Fruit fly (Drosophila melanogaster) whole organism, wandering third instar larva: Measurements from ENCODE around the gene osp.

ENCODE experiments used
- CG9705 ChIP-seq: fragments of 200-800 bp; sonication (Bioruptor generic); optimal IDR thresholded peaks from 2 replicates; lab custom pipeline; 2018; ENCODE audit warnings: missing biosample characterization, mild to moderate bottlenecking, missing genetic modification characterization
- CrebA ChIP-seq: fragments of 200-800 bp; sonication (Bioruptor generic); optimal IDR thresholded peaks from 2 replicates; lab custom pipeline; 2016; ENCODE audit warnings: missing biosample characterization, mild to moderate bottlenecking, missing genetic modification characterization, borderline replicate concordance
- Dif ChIP-seq: fragments of 200-275, 200-300 bp; sonication (Bioruptor generic); optimal IDR thresholded peaks from 2 replicates; lab custom pipeline; 2018; ENCODE audit warnings: missing biosample characterization, missing genetic modification characterization; ENCODE audit not compliant: partially characterized antibody
- GATAd ChIP-seq: sonication (Bioruptor generic); optimal IDR thresholded peaks from 2 replicates; lab custom pipeline; 2016; ENCODE audit warnings: missing biosample characterization, missing genetic modification characterization
- HLH106 ChIP-seq: fragments of 200-800 bp; optimal IDR thresholded peaks from 3 replicates; lab custom pipeline; 2019; ENCODE audit warnings: missing biosample characterization, mild to moderate bottlenecking, missing genetic modification characterization, moderate library complexity
- Hnf4 ChIP-seq: fragments of 200-800 bp; sonication (Bioruptor generic); optimal IDR thresholded peaks from 2 replicates; lab custom pipeline; 2016; ENCODE audit warnings: missing biosample characterization, mild to moderate bottlenecking, missing genetic modification characterization
- Hr78 ChIP-seq: fragments of >200 bp; optimal IDR thresholded peaks from 2 replicates; lab custom pipeline; 2017; ENCODE audit warnings: missing biosample characterization, missing genetic modification characterization
- Jra ChIP-seq: sonication (Bioruptor generic); optimal IDR thresholded peaks from 2 replicates; lab custom pipeline; 2016; ENCODE audit warnings: missing biosample characterization, missing genetic modification characterization
- Mio ChIP-seq: sonication (Bioruptor generic); optimal IDR thresholded peaks from 2 replicates; lab custom pipeline; 2016; ENCODE audit warnings: missing biosample characterization, missing genetic modification characterization
- Myc ChIP-seq: fragments of >200 bp; optimal IDR thresholded peaks from 2 replicates; lab custom pipeline; 2017
- N ChIP-seq: fragments of >200 bp; optimal IDR thresholded peaks from 2 replicates; lab custom pipeline; 2018; ENCODE audit warnings: missing biosample characterization, missing external identifiers, missing genetic modification characterization
- OdsH ChIP-seq: fragments of 200-800 bp; sonication (Bioruptor generic); optimal IDR thresholded peaks from 2 replicates; lab custom pipeline; 2016; ENCODE audit warnings: missing biosample characterization, mild to moderate bottlenecking, missing genetic modification characterization
- Rel ChIP-seq, 2 experiments: fragments of 200-800 bp; sonication (Bioruptor generic) in 1 of 2; optimal IDR thresholded peaks; 2 replicates in 1 of 2; 3 replicates in 1 of 2; lab custom pipeline; 2016 to 2019; ENCODE audit warnings: mild to moderate bottlenecking in 2 of 2, missing biosample characterization in 2 of 2, missing genetic modification characterization in 2 of 2, moderate library complexity in 1 of 2
- br ChIP-seq: fragments of 200-800 bp; sonication (Bioruptor generic); optimal IDR thresholded peaks from 2 replicates; lab custom pipeline; 2016; ENCODE audit warnings: missing biosample characterization, missing genetic modification characterization
- brk ChIP-seq: fragments of 200-800 bp; sonication (Bioruptor generic); optimal IDR thresholded peaks from 2 replicates; lab custom pipeline; 2016; ENCODE audit warnings: missing biosample characterization, mild to moderate bottlenecking, missing genetic modification characterization
- dl ChIP-seq, 2 experiments: fragments of 175-275, 200-275 bp in 1 of 2; fragments of 200-275 bp in 1 of 2; sonication (Bioruptor generic); optimal IDR thresholded peaks; lab custom pipeline; 2018; ENCODE audit warnings: mild to moderate bottlenecking in 2 of 2, missing biosample characterization in 2 of 2, missing genetic modification characterization in 2 of 2, moderate library complexity in 2 of 2; ENCODE audit not compliant: partially characterized antibody in 2 of 2, insufficient read depth in 1 of 2
- dmrt93B ChIP-seq: fragments of 200-800 bp; sonication (Bioruptor generic); optimal IDR thresholded peaks from 2 replicates; lab custom pipeline; 2018; ENCODE audit warnings: missing biosample characterization, mild to moderate bottlenecking, missing genetic modification characterization
- ey ChIP-seq: fragments of 200-800 bp; sonication (Bioruptor generic); optimal IDR thresholded peaks from 2 replicates; lab custom pipeline; 2016; ENCODE audit warnings: missing biosample characterization, missing genetic modification characterization
- foxo ChIP-seq, 2 experiments: fragments of 200-800 bp; sonication (Bioruptor generic); optimal IDR thresholded peaks; 2 replicates in 1 of 2; 3 replicates in 1 of 2; lab custom pipeline; 2016 to 2017; ENCODE audit warnings: missing biosample characterization in 2 of 2, missing genetic modification characterization in 2 of 2
- fru ChIP-seq: fragments of 200-800 bp; sonication (Bioruptor generic); optimal IDR thresholded peaks from 3 replicates; lab custom pipeline; 2016; ENCODE audit warnings: missing biosample characterization, mild to moderate bottlenecking, missing genetic modification characterization
- h ChIP-seq: fragments of 200-800 bp; sonication (Bioruptor generic); optimal IDR thresholded peaks from 3 replicates; lab custom pipeline; 2016; ENCODE audit warnings: missing biosample characterization, mild to moderate bottlenecking, missing genetic modification characterization
- jim ChIP-seq: fragments of 175-275, 200-325 bp; sonication (Bioruptor generic); optimal IDR thresholded peaks from 2 replicates; lab custom pipeline; 2016; ENCODE audit warnings: missing biosample characterization, mild to moderate bottlenecking, missing genetic modification characterization
- lola ChIP-seq: fragments of >200 bp; optimal IDR thresholded peaks from 2 replicates; lab custom pipeline; 2017; ENCODE audit warnings: missing biosample characterization, missing genetic modification characterization
- pan ChIP-seq: fragments of >200 bp; optimal IDR thresholded peaks from 2 replicates; lab custom pipeline; 2017
- psq ChIP-seq: fragments of 200-800 bp; sonication (Bioruptor generic); optimal IDR thresholded peaks from 3 replicates; lab custom pipeline; 2017; ENCODE audit warnings: missing biosample characterization, mild to moderate bottlenecking, missing genetic modification characterization, moderate library complexity
- rgr ChIP-seq: fragments of 200-800 bp; sonication (Bioruptor generic); optimal IDR thresholded peaks from 3 replicates; lab custom pipeline; 2016; ENCODE audit warnings: missing biosample characterization, mild to moderate bottlenecking, missing genetic modification characterization
- sv ChIP-seq: fragments of 200-800 bp; sonication (Bioruptor generic); optimal IDR thresholded peaks from 3 replicates; lab custom pipeline; 2016; ENCODE audit warnings: missing biosample characterization, missing genetic modification characterization
- tai ChIP-seq: sonication (Bioruptor generic); optimal IDR thresholded peaks from 2 replicates; lab custom pipeline; 2016; ENCODE audit warnings: missing biosample characterization, missing genetic modification characterization
- usp ChIP-seq: fragments of >200 bp; optimal IDR thresholded peaks from 2 replicates; lab custom pipeline; 2017; ENCODE audit warnings: missing biosample characterization, missing genetic modification characterization
- woc ChIP-seq: sonication (Bioruptor generic); optimal IDR thresholded peaks from 2 replicates; lab custom pipeline; 2016; ENCODE audit warnings: missing biosample characterization, mild to moderate bottlenecking, missing genetic modification characterization

osp gene

DNA sequence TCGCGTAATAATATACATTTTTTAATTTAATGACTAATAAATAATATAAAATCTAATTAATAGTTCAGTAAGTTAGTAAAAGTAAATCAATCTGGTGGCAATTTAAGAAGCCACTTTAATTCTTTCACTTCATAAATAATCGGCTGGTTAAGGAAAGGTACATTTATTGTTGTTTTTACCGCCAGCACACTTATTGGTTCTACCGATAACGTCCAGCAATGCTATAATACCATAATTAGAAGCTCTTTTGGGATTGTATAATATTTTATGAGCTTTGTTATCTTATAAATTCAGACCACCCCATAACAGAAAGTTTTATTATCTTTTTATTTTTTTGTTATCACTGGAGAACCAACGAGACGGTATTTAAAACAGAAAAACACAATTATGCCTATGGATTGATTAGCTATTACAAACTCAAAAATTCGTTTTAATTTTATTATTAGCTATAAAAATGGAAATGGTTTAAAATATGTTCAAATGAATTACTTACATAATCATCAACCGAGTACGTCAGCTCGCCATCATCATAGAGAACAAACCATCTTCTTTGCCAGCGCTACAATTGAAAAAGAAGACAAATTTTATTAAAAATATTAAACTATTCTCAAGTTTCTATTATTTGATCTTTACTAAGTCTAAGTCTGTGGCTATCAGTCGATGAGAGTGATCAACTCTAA, 77.6 kb downstream of the osp start:
- no peak for TF ChIP-seq lola (GFP tag; lab: Kevin White, UChicago)
- no peak for TF ChIP-seq Hr78 (GFP tag; lab: Kevin White, UChicago)
- TF ChIP-seq GATAd (GFP tag; lab: Kevin White, UChicago) = no peak
- no peak for TF ChIP-seq Mio
- TF ChIP-seq, all 38 proteins: peak for 0

dm6 chr2L:14606112-14606511, 83.0 kb downstream of the osp start:
- TF ChIP-seq Rel (GFP tag; optimal IDR thresholded peaks at IDR 0.05; lab: Kevin White, UChicago) (no peak), Rel (tag; optimal IDR thresholded peaks at IDR 0.05; lab: Kevin White, UChicago) (no peak)

- no peak for TF ChIP-seq Rel (GFP tag; optimal IDR thresholded peaks at IDR 0.05; lab: Kevin White, UChicago)
- no peak for TF ChIP-seq Rel (tag; optimal IDR thresholded peaks at IDR 0.05; lab: Kevin White, UChicago)
- TF ChIP-seq fru (GFP tag; lab: Kevin White, UChicago) = peak; percentile 81
- TF ChIP-seq lola (GFP tag; lab: Kevin White, UChicago) = no peak
- peak; percentile 38 for TF ChIP-seq CrebA (GFP tag; lab: Kevin White, UChicago)
- TF ChIP-seq woc (GFP tag; lab: Kevin White, UChicago) = no peak
- no peak for TF ChIP-seq Hr78 (GFP tag; lab: Kevin White, UChicago)
- TF ChIP-seq Jra = no peak
- no peak for TF ChIP-seq ey (GFP tag; lab: Kevin White, UChicago)
- TF ChIP-seq Dif (GFP tag; lab: Kevin White, UChicago) = peak; percentile 46
- no peak for TF ChIP-seq N
- no peak for TF ChIP-seq usp (GFP tag; lab: Kevin White, UChicago)
- TF ChIP-seq rgr (GFP tag; lab: Kevin White, UChicago) = peak; percentile 73
- TF ChIP-seq h (GFP tag; lab: Kevin White, UChicago) = no peak
- TF ChIP-seq dmrt93B (GFP tag; lab: Kevin White, UChicago) = no peak
- no peak for TF ChIP-seq foxo (GFP tag; optimal IDR thresholded peaks at IDR 0.05; lab: Kevin White, UChicago)
- TF ChIP-seq Mio = no peak
These were observed 89.9 kb downstream of the osp start for dm6 chr2L:14599058-14599789.

DNA sequence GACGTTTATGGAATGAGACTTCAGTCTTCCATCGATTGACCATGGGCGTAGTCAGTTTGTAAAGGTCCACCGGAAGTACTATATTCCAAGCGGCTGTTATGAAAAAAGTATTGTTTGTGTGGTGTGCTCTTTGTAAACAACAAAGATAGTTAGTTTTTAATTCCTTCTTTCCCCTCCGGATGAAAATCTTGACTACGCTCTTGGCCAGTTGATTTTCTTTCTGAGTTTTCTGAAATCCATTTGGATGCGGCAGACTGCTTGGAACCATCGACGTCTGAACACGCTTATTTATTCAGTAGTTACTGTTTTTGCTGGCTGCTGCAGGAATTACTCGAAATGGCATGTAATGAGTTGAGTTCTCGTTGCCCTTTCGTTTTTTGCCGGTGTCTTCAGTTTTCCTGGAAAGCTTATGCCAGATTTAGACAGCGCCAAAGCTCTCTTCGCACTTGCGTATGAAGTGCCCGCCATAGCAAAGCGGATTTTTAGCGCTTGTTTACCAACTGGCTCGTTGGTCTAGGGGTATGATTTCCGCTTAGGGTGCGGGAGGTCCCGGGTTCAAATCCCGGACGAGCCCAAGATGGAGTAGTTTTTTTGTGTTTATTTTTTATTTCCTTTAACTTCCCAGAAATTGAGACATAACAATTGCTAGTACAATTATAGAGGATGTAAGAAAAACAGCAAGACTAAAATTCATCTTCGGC, 90.6 kb downstream of the osp start:
- peak; percentile 57 for TF ChIP-seq h (GFP tag; lab: Kevin White, UChicago)
- TF ChIP-seq brk (GFP tag; lab: Kevin White, UChicago) = no peak
- no peak for TF ChIP-seq OdsH (GFP tag; lab: Kevin White, UChicago)
- peak; percentile 0 for TF ChIP-seq dmrt93B (GFP tag; lab: Kevin White, UChicago)
- no peak for TF ChIP-seq sv
- peak; percentile 15 for TF ChIP-seq tai
- TF ChIP-seq psq = peak; percentile 2
- peak; percentile 2 for TF ChIP-seq Hnf4 (GFP tag; lab: Kevin White, UChicago)
- no peak for TF ChIP-seq CG9705
- peak; percentile 31 for TF ChIP-seq fru (GFP tag; lab: Kevin White, UChicago)
- no peak for TF ChIP-seq HLH106
- no peak for TF ChIP-seq pan (lab: Kevin White, UChicago)
- TF ChIP-seq dl (GFP tag; optimal IDR thresholded peaks at IDR 0.05; lab: Kevin White, UChicago; ENCODE audit: insufficient read depth in 1 of 2, partially characterized antibody in 2 of 2) = no peak
- TF ChIP-seq Dif (GFP tag; lab: Kevin White, UChicago) = peak; percentile 5
- TF ChIP-seq br = no peak
- TF ChIP-seq rgr (GFP tag; lab: Kevin White, UChicago) = peak; percentile 38
- TF ChIP-seq ey (GFP tag; lab: Kevin White, UChicago) = peak; percentile 45
- no peak for TF ChIP-seq Myc
- TF ChIP-seq jim = no peak
- TF ChIP-seq N = no peak
- TF ChIP-seq foxo (GFP tag; optimal IDR thresholded peaks at IDR 0.05; lab: Kevin White, UChicago) = peak in 1 of 2 experiments; percentile 51
